Fruit fly (Drosophila melanogaster) whole organism, wandering third instar larva: ENCODE data around the gene RpL32.

Source experiments
- Abd-B ChIP-seq: fragments of >200 bp; optimal IDR thresholded peaks from 2 replicates; lab custom pipeline; 2017; ENCODE audit warnings: missing biosample characterization, missing genetic modification characterization
- CG32264 ChIP-seq: fragments of 200-800 bp; sonication (Bioruptor generic); optimal IDR thresholded peaks from 2 replicates; lab custom pipeline; 2016; ENCODE audit warnings: missing biosample characterization, missing genetic modification characterization
- CG9705 ChIP-seq: fragments of 200-800 bp; sonication (Bioruptor generic); optimal IDR thresholded peaks from 2 replicates; lab custom pipeline; 2018; ENCODE audit warnings: missing biosample characterization, mild to moderate bottlenecking, missing genetic modification characterization
- CrebA ChIP-seq: fragments of 200-800 bp; sonication (Bioruptor generic); optimal IDR thresholded peaks from 2 replicates; lab custom pipeline; 2016; ENCODE audit warnings: missing biosample characterization, mild to moderate bottlenecking, missing genetic modification characterization, borderline replicate concordance
- Dfd ChIP-seq: fragments of >200 bp; optimal IDR thresholded peaks from 2 replicates; lab custom pipeline; 2017; ENCODE audit warnings: missing biosample characterization, missing genetic modification characterization
- Dif ChIP-seq: fragments of 200-275, 200-300 bp; sonication (Bioruptor generic); optimal IDR thresholded peaks from 2 replicates; lab custom pipeline; 2018; ENCODE audit warnings: missing biosample characterization, missing genetic modification characterization; ENCODE audit not compliant: partially characterized antibody
- GATAd ChIP-seq: sonication (Bioruptor generic); optimal IDR thresholded peaks from 2 replicates; lab custom pipeline; 2016; ENCODE audit warnings: missing biosample characterization, missing genetic modification characterization
- HLH106 ChIP-seq: fragments of 200-800 bp; optimal IDR thresholded peaks from 3 replicates; lab custom pipeline; 2019; ENCODE audit warnings: missing biosample characterization, mild to moderate bottlenecking, missing genetic modification characterization, moderate library complexity
- Hnf4 ChIP-seq: fragments of 200-800 bp; sonication (Bioruptor generic); optimal IDR thresholded peaks from 2 replicates; lab custom pipeline; 2016; ENCODE audit warnings: missing biosample characterization, mild to moderate bottlenecking, missing genetic modification characterization
- Hr78 ChIP-seq: fragments of >200 bp; optimal IDR thresholded peaks from 2 replicates; lab custom pipeline; 2017; ENCODE audit warnings: missing biosample characterization, missing genetic modification characterization
- Hr83 ChIP-seq: fragments of 200-300 bp; sonication (Bioruptor generic); optimal IDR thresholded peaks from 2 replicates; lab custom pipeline; 2016; ENCODE audit warnings: missing biosample characterization, mild to moderate bottlenecking, missing genetic modification characterization, moderate library complexity; ENCODE audit not compliant: poor library complexity, severe bottlenecking
- Jra ChIP-seq: sonication (Bioruptor generic); optimal IDR thresholded peaks from 2 replicates; lab custom pipeline; 2016; ENCODE audit warnings: missing biosample characterization, missing genetic modification characterization
- Mio ChIP-seq: sonication (Bioruptor generic); optimal IDR thresholded peaks from 2 replicates; lab custom pipeline; 2016; ENCODE audit warnings: missing biosample characterization, missing genetic modification characterization
- Myc ChIP-seq: fragments of >200 bp; optimal IDR thresholded peaks from 2 replicates; lab custom pipeline; 2017
- N ChIP-seq: fragments of >200 bp; optimal IDR thresholded peaks from 2 replicates; lab custom pipeline; 2018; ENCODE audit warnings: missing biosample characterization, missing external identifiers, missing genetic modification characterization
- OdsH ChIP-seq: fragments of 200-800 bp; sonication (Bioruptor generic); optimal IDR thresholded peaks from 2 replicates; lab custom pipeline; 2016; ENCODE audit warnings: missing biosample characterization, mild to moderate bottlenecking, missing genetic modification characterization
- Rel ChIP-seq, 2 experiments: fragments of 200-800 bp; sonication (Bioruptor generic) in 1 of 2; optimal IDR thresholded peaks; 2 replicates in 1 of 2; 3 replicates in 1 of 2; lab custom pipeline; 2016 to 2019; ENCODE audit warnings: mild to moderate bottlenecking in 2 of 2, missing biosample characterization in 2 of 2, missing genetic modification characterization in 2 of 2, moderate library complexity in 1 of 2
- Sp1 ChIP-seq: fragments of 200-800 bp; sonication (Bioruptor generic); optimal IDR thresholded peaks from 3 replicates; lab custom pipeline; 2019; ENCODE audit warnings: missing biosample characterization, mild to moderate bottlenecking, missing genetic modification characterization, moderate library complexity
- Vsx2 ChIP-seq: fragments of 200-300, 225-300 bp; sonication (Bioruptor generic); optimal IDR thresholded peaks from 2 replicates; lab custom pipeline; 2018; ENCODE audit warnings: missing biosample characterization, missing genetic modification characterization; ENCODE audit not compliant: partially characterized antibody
- br ChIP-seq: fragments of 200-800 bp; sonication (Bioruptor generic); optimal IDR thresholded peaks from 2 replicates; lab custom pipeline; 2016; ENCODE audit warnings: missing biosample characterization, missing genetic modification characterization
- brk ChIP-seq: fragments of 200-800 bp; sonication (Bioruptor generic); optimal IDR thresholded peaks from 2 replicates; lab custom pipeline; 2016; ENCODE audit warnings: missing biosample characterization, mild to moderate bottlenecking, missing genetic modification characterization
- dl ChIP-seq, 2 experiments: fragments of 175-275, 200-275 bp in 1 of 2; fragments of 200-275 bp in 1 of 2; sonication (Bioruptor generic); optimal IDR thresholded peaks; lab custom pipeline; 2018; ENCODE audit warnings: mild to moderate bottlenecking in 2 of 2, missing biosample characterization in 2 of 2, missing genetic modification characterization in 2 of 2, moderate library complexity in 2 of 2; ENCODE audit not compliant: partially characterized antibody in 2 of 2, insufficient read depth in 1 of 2
- dmrt93B ChIP-seq: fragments of 200-800 bp; sonication (Bioruptor generic); optimal IDR thresholded peaks from 2 replicates; lab custom pipeline; 2018; ENCODE audit warnings: missing biosample characterization, mild to moderate bottlenecking, missing genetic modification characterization
- dsf ChIP-seq: sonication (Bioruptor generic); optimal IDR thresholded peaks from 2 replicates; lab custom pipeline; 2016; ENCODE audit warnings: missing biosample characterization, missing genetic modification characterization, borderline replicate concordance
- ey ChIP-seq: fragments of 200-800 bp; sonication (Bioruptor generic); optimal IDR thresholded peaks from 2 replicates; lab custom pipeline; 2016; ENCODE audit warnings: missing biosample characterization, missing genetic modification characterization
- foxo ChIP-seq, 2 experiments: fragments of 200-800 bp; sonication (Bioruptor generic); optimal IDR thresholded peaks; 2 replicates in 1 of 2; 3 replicates in 1 of 2; lab custom pipeline; 2016 to 2017; ENCODE audit warnings: missing biosample characterization in 2 of 2, missing genetic modification characterization in 2 of 2
- fru ChIP-seq: fragments of 200-800 bp; sonication (Bioruptor generic); optimal IDR thresholded peaks from 3 replicates; lab custom pipeline; 2016; ENCODE audit warnings: missing biosample characterization, mild to moderate bottlenecking, missing genetic modification characterization
- h ChIP-seq: fragments of 200-800 bp; sonication (Bioruptor generic); optimal IDR thresholded peaks from 3 replicates; lab custom pipeline; 2016; ENCODE audit warnings: missing biosample characterization, mild to moderate bottlenecking, missing genetic modification characterization
- jim ChIP-seq: fragments of 175-275, 200-325 bp; sonication (Bioruptor generic); optimal IDR thresholded peaks from 2 replicates; lab custom pipeline; 2016; ENCODE audit warnings: missing biosample characterization, mild to moderate bottlenecking, missing genetic modification characterization
- lola ChIP-seq: fragments of >200 bp; optimal IDR thresholded peaks from 2 replicates; lab custom pipeline; 2017; ENCODE audit warnings: missing biosample characterization, missing genetic modification characterization
- pan ChIP-seq: fragments of >200 bp; optimal IDR thresholded peaks from 2 replicates; lab custom pipeline; 2017
- psq ChIP-seq: fragments of 200-800 bp; sonication (Bioruptor generic); optimal IDR thresholded peaks from 3 replicates; lab custom pipeline; 2017; ENCODE audit warnings: missing biosample characterization, mild to moderate bottlenecking, missing genetic modification characterization, moderate library complexity
- rgr ChIP-seq: fragments of 200-800 bp; sonication (Bioruptor generic); optimal IDR thresholded peaks from 3 replicates; lab custom pipeline; 2016; ENCODE audit warnings: missing biosample characterization, mild to moderate bottlenecking, missing genetic modification characterization
- sage ChIP-seq: fragments of 200-800 bp; sonication (Bioruptor generic); optimal IDR thresholded peaks from 2 replicates; lab custom pipeline; 2016; ENCODE audit warnings: missing biosample characterization, mild to moderate bottlenecking, missing genetic modification characterization
- sv ChIP-seq: fragments of 200-800 bp; sonication (Bioruptor generic); optimal IDR thresholded peaks from 3 replicates; lab custom pipeline; 2016; ENCODE audit warnings: missing biosample characterization, missing genetic modification characterization
- tai ChIP-seq: sonication (Bioruptor generic); optimal IDR thresholded peaks from 2 replicates; lab custom pipeline; 2016; ENCODE audit warnings: missing biosample characterization, missing genetic modification characterization
- usp ChIP-seq: fragments of >200 bp; optimal IDR thresholded peaks from 2 replicates; lab custom pipeline; 2017; ENCODE audit warnings: missing biosample characterization, missing genetic modification characterization
- woc ChIP-seq: sonication (Bioruptor generic); optimal IDR thresholded peaks from 2 replicates; lab custom pipeline; 2016; ENCODE audit warnings: missing biosample characterization, mild to moderate bottlenecking, missing genetic modification characterization

The RpL32 gene

DNA sequence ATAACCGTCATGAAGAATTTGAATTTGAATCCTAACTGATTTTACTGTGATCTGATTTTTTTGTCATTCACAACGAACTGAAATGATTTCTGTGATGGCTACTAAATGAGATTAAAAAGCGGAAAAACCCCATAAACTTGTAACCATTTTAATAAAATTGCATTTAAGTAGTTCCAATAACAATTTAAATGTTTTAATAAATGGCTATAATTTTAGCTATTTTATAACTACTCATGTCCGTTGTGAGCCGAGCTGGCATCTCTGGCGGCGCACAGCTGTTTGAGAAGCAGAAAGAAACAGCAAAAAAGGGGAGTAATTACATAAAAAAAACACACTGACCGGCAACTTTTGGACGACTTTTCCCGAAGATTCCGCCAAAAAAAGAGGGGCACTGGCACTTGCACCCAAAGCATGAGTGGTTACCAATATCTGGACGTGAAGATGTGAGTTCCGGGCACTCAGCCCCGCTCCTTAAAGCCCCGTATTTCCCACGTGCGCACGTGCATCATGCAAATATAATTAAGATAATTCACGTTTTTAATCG is 10.7 kb upstream of the RpL32 start, which contains the start of the genes CG7950 and Rpp14a:
CG7950 (plus strand) TSS at position 268 of the 544 bp plus-strand sequence.
Rpp14a (plus strand) TSS at position 268 of the 544 bp plus-strand sequence.
- TF ChIP-seq Hr83 (GFP tag; lab: Kevin White, UChicago) = peak; percentile 72
- peak; percentile 77 for TF ChIP-seq CG9705 (GFP tag; lab: Kevin White, UChicago)
- TF ChIP-seq Abd-B (GFP tag; lab: Kevin White, UChicago) = no peak
- no peak for TF ChIP-seq pan
- no peak for TF ChIP-seq lola (GFP tag; lab: Kevin White, UChicago)
- TF ChIP-seq Rel (GFP tag; optimal IDR thresholded peaks at IDR 0.05; lab: Kevin White, UChicago) = no peak
- peak; percentile 86 for TF ChIP-seq Rel (tag; optimal IDR thresholded peaks at IDR 0.05; lab: Kevin White, UChicago)
- peak; percentile 85 for TF ChIP-seq Jra (GFP tag; lab: Kevin White, UChicago)
- peak; percentile 43 for TF ChIP-seq sv (GFP tag; lab: Kevin White, UChicago)
- TF ChIP-seq dmrt93B (GFP tag; lab: Kevin White, UChicago) = peak; percentile 52
- peak; percentile 65 for TF ChIP-seq GATAd
- TF ChIP-seq HLH106 = peak; percentile 89
- TF ChIP-seq Dif = no peak
- no peak for TF ChIP-seq tai (GFP tag; lab: Kevin White, UChicago)
- TF ChIP-seq Hr78 (GFP tag; lab: Kevin White, UChicago) = no peak
- peak; percentile 81 for TF ChIP-seq OdsH
- peak; percentile 69 for TF ChIP-seq dsf (GFP tag; lab: Kevin White, UChicago)
- peak; percentile 93 for TF ChIP-seq rgr (GFP tag; lab: Kevin White, UChicago)
- TF ChIP-seq ey = peak; percentile 91
- peak; percentile 85 for TF ChIP-seq fru
- no peak for TF ChIP-seq N (GFP tag; lab: Kevin White, UChicago)
- peak; percentile 94 for TF ChIP-seq Myc (lab: Kevin White, UChicago)
- TF ChIP-seq CrebA (GFP tag; lab: Kevin White, UChicago) = no peak
- TF ChIP-seq h (GFP tag; lab: Kevin White, UChicago) = peak; percentile 91
- TF ChIP-seq Dfd (GFP tag; lab: Kevin White, UChicago) = no peak
- TF ChIP-seq psq (GFP tag; lab: Kevin White, UChicago) = peak; percentile 80
- no peak for TF ChIP-seq dl (GFP tag; optimal IDR thresholded peaks at IDR 0.05; lab: Kevin White, UChicago; ENCODE audit: insufficient read depth in 1 of 2, partially characterized antibody in 2 of 2)
- TF ChIP-seq foxo (GFP tag; optimal IDR thresholded peaks at IDR 0.05; lab: Kevin White, UChicago) = peak in 1 of 2 experiments; percentile 88
- TF ChIP-seq brk = no peak
- TF ChIP-seq Mio (GFP tag; lab: Kevin White, UChicago) = peak; percentile 17
- peak; percentile 87 for TF ChIP-seq br
- peak; percentile 62 for TF ChIP-seq sage (GFP tag; lab: Kevin White, UChicago)
- no peak for TF ChIP-seq Hnf4
- no peak for TF ChIP-seq jim
- TF ChIP-seq CG32264 (GFP tag; lab: Kevin White, UChicago) = peak; percentile 52
- peak; percentile 82 for TF ChIP-seq Sp1 (GFP tag; lab: Kevin White, UChicago)
- TF ChIP-seq Vsx2 (GFP tag; lab: Kevin White, UChicago) = no peak
- no peak for TF ChIP-seq usp (GFP tag; lab: Kevin White, UChicago)
- TF ChIP-seq woc (GFP tag; lab: Kevin White, UChicago) = peak; percentile 81

DNA sequence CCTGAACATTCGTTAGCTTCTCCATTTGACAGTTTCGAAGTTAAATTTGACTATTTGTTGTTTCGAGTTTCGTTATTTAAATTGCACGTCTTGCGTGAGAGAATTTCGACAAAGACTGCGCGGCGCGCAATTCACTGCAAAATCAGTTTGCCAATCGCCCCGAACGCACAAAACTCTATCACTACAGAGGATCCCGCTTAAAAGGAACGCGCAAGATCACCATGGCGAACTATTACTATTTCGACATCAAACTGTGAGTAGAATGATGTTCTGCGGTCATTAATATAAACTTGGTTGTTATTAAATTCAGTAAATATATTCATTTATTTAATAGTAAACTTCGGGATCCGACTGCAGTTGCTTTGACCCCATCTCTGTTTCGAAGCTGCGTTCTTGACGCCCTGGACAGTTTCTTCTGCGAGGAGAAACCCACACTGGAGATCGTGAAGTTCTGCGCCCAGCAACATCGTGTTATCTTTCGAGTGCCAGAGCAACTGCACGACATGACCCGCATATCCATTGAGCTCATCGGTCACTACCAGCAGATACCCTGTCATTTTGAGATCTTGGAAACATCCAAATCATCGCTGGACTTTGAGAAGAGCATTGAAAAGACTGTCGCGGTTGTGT is 10.1 kb upstream of the RpL32 start, which contains the start of the genes Rpp14b and spn-A:
Rpp14b (plus strand) TSS at position 43 of the 630 bp plus-strand sequence.
spn-A (minus strand) TSS at position 123 of the 630 bp plus-strand sequence.
- peak in 1 of 2 experiments; percentile 43 for TF ChIP-seq foxo (GFP tag; optimal IDR thresholded peaks at IDR 0.05; lab: Kevin White, UChicago)
- no peak for TF ChIP-seq sage (GFP tag; lab: Kevin White, UChicago)
- no peak for TF ChIP-seq Mio (GFP tag; lab: Kevin White, UChicago)
- peak; percentile 13 for TF ChIP-seq Sp1 (GFP tag; lab: Kevin White, UChicago)
- TF ChIP-seq br = peak; percentile 30
- TF ChIP-seq Vsx2 (GFP tag; lab: Kevin White, UChicago) = no peak
- peak; percentile 19 for TF ChIP-seq ey
- TF ChIP-seq Rel (GFP tag; optimal IDR thresholded peaks at IDR 0.05; lab: Kevin White, UChicago) = no peak
- no peak for TF ChIP-seq Rel (tag; optimal IDR thresholded peaks at IDR 0.05; lab: Kevin White, UChicago)
- TF ChIP-seq brk = no peak
- TF ChIP-seq Dif = no peak
- TF ChIP-seq usp (GFP tag; lab: Kevin White, UChicago) = no peak
- TF ChIP-seq dmrt93B (GFP tag; lab: Kevin White, UChicago) = no peak
- TF ChIP-seq rgr (GFP tag; lab: Kevin White, UChicago) = peak; percentile 53
- TF ChIP-seq woc (GFP tag; lab: Kevin White, UChicago) = peak; percentile 47
- TF ChIP-seq Hr78 (GFP tag; lab: Kevin White, UChicago) = no peak
- no peak for TF ChIP-seq dsf (GFP tag; lab: Kevin White, UChicago)
- peak; percentile 18 for TF ChIP-seq h (GFP tag; lab: Kevin White, UChicago)
- peak; percentile 39 for TF ChIP-seq HLH106
- TF ChIP-seq pan = no peak
- no peak for TF ChIP-seq dl (GFP tag; optimal IDR thresholded peaks at IDR 0.05; lab: Kevin White, UChicago; ENCODE audit: insufficient read depth in 1 of 2, partially characterized antibody in 2 of 2)
- no peak for TF ChIP-seq Dfd (GFP tag; lab: Kevin White, UChicago)
- no peak for TF ChIP-seq N (GFP tag; lab: Kevin White, UChicago)
- TF ChIP-seq sv (GFP tag; lab: Kevin White, UChicago) = no peak
- TF ChIP-seq Myc (lab: Kevin White, UChicago) = no peak
- TF ChIP-seq CG9705 (GFP tag; lab: Kevin White, UChicago) = no peak
- TF ChIP-seq Jra (GFP tag; lab: Kevin White, UChicago) = no peak
- no peak for TF ChIP-seq tai (GFP tag; lab: Kevin White, UChicago)
- no peak for TF ChIP-seq CG32264 (GFP tag; lab: Kevin White, UChicago)
- TF ChIP-seq jim = no peak
- no peak for TF ChIP-seq Hnf4
- no peak for TF ChIP-seq fru
- no peak for TF ChIP-seq Abd-B (GFP tag; lab: Kevin White, UChicago)
- no peak for TF ChIP-seq CrebA (GFP tag; lab: Kevin White, UChicago)
- TF ChIP-seq GATAd = no peak
- no peak for TF ChIP-seq psq (GFP tag; lab: Kevin White, UChicago)
- no peak for TF ChIP-seq lola (GFP tag; lab: Kevin White, UChicago)
- TF ChIP-seq OdsH = peak; percentile 4
- peak; percentile 21 for TF ChIP-seq Hr83 (GFP tag; lab: Kevin White, UChicago)
